Fruit fly (Drosophila melanogaster) Kc167 (cell line): ENCODE data around the gene CG13760.

ENCODE experiments used
- Myc ChIP-seq: fragments of >200 bp; optimal IDR thresholded peaks from 2 replicates; lab custom pipeline; 2017; ENCODE audit warnings: missing external identifiers
- h ChIP-seq: fragments of >200 bp; optimal IDR thresholded peaks from 3 replicates; lab custom pipeline; 2018; ENCODE audit warnings: missing external identifiers
- insv ChIP-seq: fragments of >200 bp; optimal IDR thresholded peaks from 3 replicates; lab custom pipeline; 2018; ENCODE audit warnings: missing external identifiers
- psq ChIP-seq: fragments of >200 bp; optimal IDR thresholded peaks from 2 replicates; lab custom pipeline; 2017; ENCODE audit warnings: missing external identifiers
- ttk ChIP-seq: sonication (Bioruptor generic); optimal IDR thresholded peaks from 2 replicates; lab custom pipeline; 2017; ENCODE audit warnings: missing external identifiers

- TF ChIP-seq h (lab: Kevin White, UChicago): no peak
- no peak for TF ChIP-seq psq (lab: Kevin White, UChicago)
- no peak for TF ChIP-seq ttk (lab: Kevin White, UChicago)
- TF ChIP-seq insv (lab: Kevin White, UChicago): no peak
- no peak for TF ChIP-seq Myc (lab: Kevin White, UChicago)
These were observed 4.0 kb upstream of the CG13760 start for dm6 chrX:2589446-2590038.
